Fruit fly (Drosophila melanogaster) whole organism, embryonic: ENCODE measurements around the gene Polr3E.

Experiments
- Atf3 ChIP-seq: fragments of 200-800 bp; sonication (Bioruptor generic); optimal IDR thresholded peaks from 3 replicates; lab custom pipeline; 2016; ENCODE audit warnings: missing biosample characterization, missing genetic modification characterization
- Atf6 ChIP-seq: fragments of 200-800 bp; sonication (Bioruptor generic); IDR thresholded peaks from 2 replicates; pipeline ENCODE4 v1.3.6; 2022; ENCODE audit warnings: missing biosample characterization, missing genetic modification characterization
- B-H1 ChIP-seq: fragments of 200-800 bp; sonication (Bioruptor generic); IDR thresholded peaks from 3 replicates; pipeline ENCODE4 v1.3.6; 2022; ENCODE audit warnings: missing biosample characterization, missing genetic modification characterization
- Bdp1 ChIP-seq: fragments of 200-800 bp; sonication (Bioruptor generic); optimal IDR thresholded peaks from 3 replicates; lab custom pipeline; 2016; ENCODE audit warnings: missing biosample characterization, missing genetic modification characterization
- C15 ChIP-seq: fragments of 200-800 bp; sonication (Bioruptor generic); IDR thresholded peaks from 3 replicates; pipeline ENCODE4 v1.3.6; 2022; ENCODE audit warnings: missing biosample characterization, missing genetic modification characterization
- CG10654 ChIP-seq: fragments of 200-800 bp; sonication (Bioruptor generic); optimal IDR thresholded peaks from 2 replicates; lab custom pipeline; 2016; ENCODE audit warnings: missing biosample characterization, missing genetic modification characterization
- CG11247 ChIP-seq: fragments of 200-800 bp; sonication (Bioruptor generic); IDR thresholded peaks from 2 replicates; pipeline ENCODE4 v1.3.6; 2022; ENCODE audit warnings: missing biosample characterization, missing genetic modification characterization
- CG12391 ChIP-seq: fragments of 200-800 bp; sonication (Bioruptor generic); optimal IDR thresholded peaks from 3 replicates; lab custom pipeline; 2018; ENCODE audit warnings: missing biosample characterization, mild to moderate bottlenecking, missing genetic modification characterization, moderate library complexity
- CG12744 ChIP-seq: fragments of 200-800 bp; sonication (Bioruptor generic); optimal IDR thresholded peaks from 2 replicates; lab custom pipeline; 2016; ENCODE audit warnings: missing biosample characterization, missing genetic modification characterization
- CG14014 ChIP-seq: fragments of 200-800 bp; sonication (Bioruptor generic); IDR thresholded peaks from 2 replicates; pipeline ENCODE4 v1.3.6; 2022; ENCODE audit warnings: missing biosample characterization, missing genetic modification characterization
- CG14050 ChIP-seq: fragments of 200-800 bp; sonication (Bioruptor generic); IDR thresholded peaks from 3 replicates; pipeline ENCODE4 v1.3.6; 2022; ENCODE audit warnings: missing biosample characterization, missing genetic modification characterization
- CG14667 ChIP-seq: fragments of 200-800 bp; sonication (Bioruptor generic); IDR thresholded peaks from 2 replicates; pipeline ENCODE4 v1.3.6; 2022; ENCODE audit warnings: missing biosample characterization, missing genetic modification characterization
- CG2199 ChIP-seq: fragments of 200-800 bp; sonication (Bioruptor generic); IDR thresholded peaks from 3 replicates; pipeline ENCODE4 v1.3.6; 2022; ENCODE audit warnings: missing biosample characterization, missing genetic modification characterization
- CG31224 ChIP-seq: fragments of 200-800 bp; sonication (Bioruptor generic); IDR thresholded peaks from 2 replicates; pipeline ENCODE4 v1.3.6; 2022; ENCODE audit warnings: missing biosample characterization, missing genetic modification characterization
- CG34376 ChIP-seq: fragments of 200-800 bp; sonication (Bioruptor generic); optimal IDR thresholded peaks from 2 replicates; lab custom pipeline; 2018; ENCODE audit warnings: missing biosample characterization, mild to moderate bottlenecking, missing genetic modification characterization
- CG7928 ChIP-seq: fragments of 200-800 bp; sonication (Bioruptor generic); optimal IDR thresholded peaks from 2 replicates; lab custom pipeline; 2017; ENCODE audit warnings: missing biosample characterization, mild to moderate bottlenecking, missing genetic modification characterization
- CG9437 ChIP-seq: fragments of 200-800 bp; sonication (Bioruptor generic); optimal IDR thresholded peaks from 2 replicates; lab custom pipeline; 2018; ENCODE audit warnings: missing biosample characterization, mild to moderate bottlenecking, missing genetic modification characterization
- CHES-1-like ChIP-seq: fragments of 200-800 bp; sonication (Bioruptor generic); optimal IDR thresholded peaks from 2 replicates; lab custom pipeline; 2016; ENCODE audit warnings: missing biosample characterization, missing genetic modification characterization
- Chrac-16 ChIP-seq: fragments of 200-800 bp; sonication (Bioruptor generic); optimal IDR thresholded peaks from 3 replicates; lab custom pipeline; 2016; ENCODE audit warnings: missing biosample characterization, missing genetic modification characterization
- Dbx ChIP-seq: fragments of 200-800 bp; sonication (Bioruptor generic); IDR thresholded peaks from 3 replicates; pipeline ENCODE4 v1.3.6; 2022; ENCODE audit warnings: missing biosample characterization, missing genetic modification characterization
- Drgx ChIP-seq: fragments of 200-800 bp; sonication (Bioruptor generic); IDR thresholded peaks from 2 replicates; pipeline ENCODE4 v1.3.6; 2022; ENCODE audit warnings: missing biosample characterization, missing genetic modification characterization
- Ets65A ChIP-seq: fragments of 200-800 bp; sonication (Bioruptor generic); peaks from one replicate; lab custom pipeline; 2016; ENCODE audit warnings: missing biosample characterization, missing genetic modification characterization
- HLH4C ChIP-seq: fragments of 200-800 bp; sonication (Bioruptor generic); IDR thresholded peaks from 3 replicates; pipeline ENCODE4 v1.3.6; 2022; ENCODE audit warnings: missing biosample characterization, missing genetic modification characterization; ENCODE audit not compliant: partially characterized antibody
- Hr78 ChIP-seq, 2 experiments: fragments of 200-800 bp in 1 of 2; fragments of >200 bp in 1 of 2; sonication (Bioruptor generic) in 1 of 2; optimal IDR thresholded peaks; 2 replicates each; lab custom pipeline; 2017 to 2019; ENCODE audit warnings: missing biosample characterization in 2 of 2, missing genetic modification characterization in 2 of 2, mild to moderate bottlenecking in 1 of 2, moderate library complexity in 1 of 2
- Kr ChIP-seq: fragments of 200-800 bp; sonication (Bioruptor generic); optimal IDR thresholded peaks from 2 replicates; lab custom pipeline; 2017; ENCODE audit warnings: missing biosample characterization, mild to moderate bottlenecking, missing genetic modification characterization
- Mrtf ChIP-seq: fragments of 200-800 bp; sonication (Bioruptor generic); IDR thresholded peaks from 3 replicates; pipeline ENCODE4 v1.3.6; 2022; ENCODE audit warnings: missing biosample characterization, missing genetic modification characterization
- Nf-YB ChIP-seq: fragments of 200-800 bp; sonication (Bioruptor generic); optimal IDR thresholded peaks from 3 replicates; lab custom pipeline; 2019; ENCODE audit warnings: missing biosample characterization, mild to moderate bottlenecking, missing genetic modification characterization, moderate library complexity
- Oaz ChIP-seq: fragments of 200-800 bp; sonication (Bioruptor generic); IDR thresholded peaks from 2 replicates; pipeline ENCODE4 v1.3.6; 2022; ENCODE audit warnings: missing biosample characterization, missing genetic modification characterization
- Oli ChIP-seq: fragments of 200-800 bp; sonication (Bioruptor generic); optimal IDR thresholded peaks from 2 replicates; lab custom pipeline; 2018; ENCODE audit warnings: missing biosample characterization, mild to moderate bottlenecking, missing genetic modification characterization, moderate library complexity
- Poxn ChIP-seq: fragments of 200-800 bp; sonication (Bioruptor generic); IDR thresholded peaks from 2 replicates; pipeline ENCODE4 v1.3.6; 2022; ENCODE audit warnings: missing biosample characterization, missing genetic modification characterization
- Ptx1 ChIP-seq: fragments of 200-800 bp; sonication (Bioruptor generic); IDR thresholded peaks from 2 replicates; pipeline ENCODE4 v1.3.6; 2022; ENCODE audit warnings: missing biosample characterization, missing genetic modification characterization
- Sin3A ChIP-seq: fragments of >200 bp; optimal IDR thresholded peaks from 2 replicates; lab custom pipeline; 2018
- TFAM ChIP-seq: fragments of 200-800 bp; sonication (Bioruptor generic); optimal IDR thresholded peaks from 2 replicates; lab custom pipeline; 2017; ENCODE audit warnings: missing biosample characterization, missing genetic modification characterization, inconsistent platforms
- YL-1 ChIP-seq: fragments of 200-800 bp; sonication (Bioruptor generic); optimal IDR thresholded peaks from 3 replicates; lab custom pipeline; 2017; ENCODE audit warnings: missing biosample characterization, mild to moderate bottlenecking, missing genetic modification characterization
- amos ChIP-seq: fragments of 200-800 bp; sonication (Bioruptor generic); IDR thresholded peaks from 2 replicates; pipeline ENCODE4 v1.3.6; 2022; ENCODE audit warnings: missing biosample characterization, missing genetic modification characterization; ENCODE audit not compliant: partially characterized antibody
- az2 ChIP-seq: fragments of 200-800 bp; sonication (Bioruptor generic); optimal IDR thresholded peaks from 3 replicates; lab custom pipeline; 2016; ENCODE audit warnings: missing biosample characterization, missing genetic modification characterization
- bigmax ChIP-seq: fragments of 200-800 bp; sonication (Bioruptor generic); optimal IDR thresholded peaks from 2 replicates; lab custom pipeline; 2018; ENCODE audit warnings: missing biosample characterization, mild to moderate bottlenecking, missing genetic modification characterization
- chm ChIP-seq: fragments of 200-800 bp; sonication (Bioruptor generic); IDR thresholded peaks from 2 replicates; pipeline ENCODE4 v1.3.6; 2022; ENCODE audit warnings: missing biosample characterization, missing genetic modification characterization
- dpn ChIP-seq, 2 experiments: fragments of 200-800 bp; sonication (Bioruptor generic); optimal IDR thresholded peaks; 3 replicates each; lab custom pipeline; 2016; ENCODE audit warnings: missing biosample characterization in 2 of 2, missing genetic modification characterization in 2 of 2
- insv ChIP-seq, 2 experiments: fragments of 200-800 bp; sonication (Bioruptor generic); optimal IDR thresholded peaks; 3 replicates each; lab custom pipeline; 2016 to 2018; ENCODE audit warnings: missing biosample characterization in 2 of 2, missing genetic modification characterization in 2 of 2
- jing ChIP-seq: fragments of 200-800 bp; sonication (Bioruptor generic); optimal IDR thresholded peaks from 2 replicates; lab custom pipeline; 2018; ENCODE audit warnings: missing biosample characterization, mild to moderate bottlenecking, missing genetic modification characterization
- jumu ChIP-seq: fragments of 200-800 bp; sonication (Bioruptor generic); optimal IDR thresholded peaks from 3 replicates; lab custom pipeline; 2016; ENCODE audit warnings: missing biosample characterization, missing genetic modification characterization
- klu ChIP-seq: fragments of 200-800 bp; sonication (Bioruptor generic); IDR thresholded peaks from 2 replicates; pipeline ENCODE4 v1.3.6; 2022; ENCODE audit warnings: missing biosample characterization, missing genetic modification characterization
- lab ChIP-seq: fragments of 200-800 bp; sonication (Bioruptor generic); optimal IDR thresholded peaks from 3 replicates; lab custom pipeline; 2017; ENCODE audit warnings: missing biosample characterization, missing genetic modification characterization, mild to moderate bottlenecking, moderate library complexity, missing genetic modification reagents
- lilli ChIP-seq: fragments of 200-800 bp; sonication (Bioruptor generic); optimal IDR thresholded peaks from 3 replicates; lab custom pipeline; 2016; ENCODE audit warnings: missing biosample characterization, missing genetic modification characterization
- nmo ChIP-seq: fragments of 200-800 bp; sonication (Bioruptor generic); optimal IDR thresholded peaks from 2 replicates; lab custom pipeline; 2018; ENCODE audit warnings: missing biosample characterization, mild to moderate bottlenecking, missing genetic modification characterization, moderate library complexity
- otp ChIP-seq: fragments of 200-800 bp; sonication (Bioruptor generic); IDR thresholded peaks from 3 replicates; pipeline ENCODE4, ENCODE4 v1.3.6; 2022; ENCODE audit warnings: missing biosample characterization, missing genetic modification characterization
- pho ChIP-seq: fragments of 200-800 bp; sonication (Bioruptor generic); optimal IDR thresholded peaks from 2 replicates; lab custom pipeline; 2016; ENCODE audit warnings: missing biosample characterization, missing genetic modification characterization
- sens-2 ChIP-seq: fragments of 200-800 bp; sonication (Bioruptor generic); IDR thresholded peaks from 2 replicates; pipeline ENCODE4 v1.3.6; 2022; ENCODE audit warnings: missing biosample characterization, missing genetic modification characterization
- slbo ChIP-seq: fragments of 200-800 bp; sonication (Bioruptor generic); IDR thresholded peaks from 2 replicates; pipeline ENCODE4 v1.3.6; 2022; ENCODE audit warnings: missing biosample characterization, missing genetic modification characterization
- unc-4 ChIP-seq: fragments of 200-800 bp; sonication (Bioruptor generic); IDR thresholded peaks from 2 replicates; pipeline ENCODE4 v1.3.6; 2022; ENCODE audit warnings: missing biosample characterization, missing genetic modification characterization; ENCODE audit not compliant: partially characterized antibody

The Polr3E gene

dm6 chr3L:21024965-21025833, 6.4 kb upstream of the Polr3E start (continued):
- TF ChIP-seq Ptx1 (no peak), CG9437 (GFP tag; lab: Kevin White, UChicago) (no peak), chm (GFP tag; lab: Robert Waterston, UW) (no peak), CG14667 (no peak), Kr (GFP tag; lab: Kevin White, UChicago) (no peak), jing (no peak), CG10654 (no peak), pho (no peak), CG14014 (no peak), CG31224 (GFP tag; lab: Robert Waterston, UW) (peak; percentile 82), unc-4 (no peak), slbo (GFP tag; lab: Robert Waterston, UW) (no peak), amos (GFP tag; lab: Robert Waterston, UW) (no peak), Hr78 (GFP tag; optimal IDR thresholded peaks at IDR 0.05; lab: Kevin White, UChicago) (no peak), HLH4C (GFP tag; lab: Robert Waterston, UW) (no peak), Oli (tag; lab: Kevin White, UChicago) (no peak), otp (GFP tag; lab: Robert Waterston, UW) (no peak), Atf6 (GFP tag; lab: Robert Waterston, UW) (peak; percentile 46; the same call in 1 of the 2 replicates), CG12391 (no peak), Nf-YB (GFP tag; lab: Kevin White, UChicago) (peak; percentile 66), sens-2 (GFP tag; lab: Robert Waterston, UW) (no peak), az2 (GFP tag; lab: Kevin White, UChicago) (no peak), CHES-1-like (GFP tag; lab: Kevin White, UChicago) (peak; percentile 17), CG34376 (GFP tag; lab: Kevin White, UChicago) (no peak), lilli (no peak), insv (GFP tag; optimal IDR thresholded peaks at IDR 0.05; lab: Kevin White, UChicago) (no peak), Ets65A (GFP tag; lab: Kevin White, UChicago) (no peak), Bdp1 (GFP tag; lab: Kevin White, UChicago) (no peak), CG7928 (GFP tag; lab: Kevin White, UChicago) (no peak), CG12744 (no peak), jumu (no peak), klu (GFP tag; lab: Robert Waterston, UW) (no peak), YL-1 (GFP tag; lab: Kevin White, UChicago) (no peak), Chrac-16 (GFP tag; lab: Kevin White, UChicago) (no peak), Atf3 (GFP tag; lab: Kevin White, UChicago) (no peak), Oaz (GFP tag; lab: Robert Waterston, UW) (no peak), B-H1 (GFP tag; lab: Robert Waterston, UW) (no peak), C15 (GFP tag; lab: Robert Waterston, UW) (no peak), CG2199 (GFP tag; lab: Robert Waterston, UW) (0 out of 3 replicates have a peak, but pooled peaks have one; percentile 15), TFAM (GFP tag; lab: Kevin White, UChicago) (no peak), dpn (GFP tag; optimal IDR thresholded peaks at IDR 0.05; lab: Kevin White, UChicago) (no peak), nmo (GFP tag; lab: Kevin White, UChicago) (no peak), Mrtf (no peak), Sin3A (lab: Kevin White, UChicago) (no peak), CG14050 (GFP tag; lab: Robert Waterston, UW) (no peak), lab (GFP tag; lab: Kevin White, UChicago) (no peak), CG11247 (GFP tag; lab: Robert Waterston, UW) (no peak), bigmax (GFP tag; lab: Kevin White, UChicago) (no peak), Dbx (GFP tag; lab: Robert Waterston, UW) (peak; percentile 55; the same call in 1 of the 3 replicates), Poxn (no peak), Drgx (GFP tag; lab: Robert Waterston, UW) (peak; percentile 70)
